Worm (Caenorhabditis elegans) whole organism, L4 larva: ENCODE measurements around the gene Y116A8A.7.
"Not testable (repeated sequence)": the region's sequence is repeated elsewhere in the genome, so short reads cannot be mapped to it uniquely, and the experiment has no call there.

Source experiments
- F44E2.7 ChIP-seq: fragments of 200-800 bp; sonication (Bioruptor generic); IDR thresholded peaks from 2 replicates; pipeline ENCODE4 v2.1.2; 2022; ENCODE audit warnings: missing genetic modification characterization, missing compliant biosample characterization
- F49E8.2 ChIP-seq: sonication (generic microtip); optimal IDR thresholded peaks from 2 replicates; lab custom pipeline; 2016; ENCODE audit warnings: missing compliant biosample characterization, mild to moderate bottlenecking, missing genetic modification characterization, borderline replicate concordance
- dpl-1 ChIP-seq: fragments of 150-350 bp; optimal IDR thresholded peaks from 2 replicates; lab custom pipeline; 2014; ENCODE audit warnings: missing biosample characterization, missing genetic modification reagents, missing genetic modification characterization
- mdl-1 ChIP-seq, 2 experiments: fragments of 150-350 bp in 1 of 2; sonication (generic microtip) in 1 of 2; optimal IDR thresholded peaks; 2 replicates each; lab custom pipeline; 2014 to 2017; ENCODE audit warnings: missing biosample characterization in 2 of 2, missing genetic modification characterization in 2 of 2
- mep-1 ChIP-seq: fragments of 150-350 bp; sonication (generic microtip); optimal IDR thresholded peaks from 3 replicates; lab custom pipeline; 2014; ENCODE audit warnings: missing biosample characterization, missing genetic modification characterization
- nhr-102 ChIP-seq: sonication (generic microtip); optimal IDR thresholded peaks from 2 replicates; lab custom pipeline; 2016; ENCODE audit warnings: mild to moderate bottlenecking, missing genetic modification characterization, moderate library complexity, missing compliant biosample characterization
- nhr-237 ChIP-seq: sonication (generic microtip); optimal IDR thresholded peaks from 2 replicates; lab custom pipeline; 2017; ENCODE audit warnings: missing biosample characterization, missing genetic modification characterization
- nhr-28 ChIP-seq: fragments of 150-350 bp; optimal IDR thresholded peaks from 2 replicates; lab custom pipeline; 2014; ENCODE audit warnings: missing biosample characterization, missing genetic modification characterization
- nhr-77 ChIP-seq: fragments of 150-350 bp; optimal IDR thresholded peaks from 2 replicates; lab custom pipeline; 2014; ENCODE audit warnings: missing biosample characterization, missing genetic modification characterization
- skn-1 ChIP-seq: fragments of 150-350 bp; optimal IDR thresholded peaks from 2 replicates; lab custom pipeline; 2014; ENCODE audit warnings: missing biosample characterization, missing genetic modification characterization
- spr-1 ChIP-seq: sonication (generic microtip); optimal IDR thresholded peaks from 2 replicates; lab custom pipeline; 2016; ENCODE audit warnings: mild to moderate bottlenecking, missing genetic modification characterization, missing compliant biosample characterization
- tag-97 ChIP-seq: fragments of 200-800 bp; sonication (Bioruptor generic); IDR thresholded peaks from 2 replicates; pipeline ENCODE4 v1.3.6; 2022; ENCODE audit warnings: missing genetic modification characterization, missing compliant biosample characterization
- unc-62 ChIP-seq, 3 experiments: fragments of 150-350 bp in 1 of 3; sonication (generic microtip); optimal IDR thresholded peaks in 2 of 3; peaks in 1 of 3; 1 replicate in 1 of 3; 2 replicates in 2 of 3; lab custom pipeline; 2014 to 2017; ENCODE audit warnings: missing biosample characterization in 3 of 3, missing genetic modification characterization in 3 of 3, missing genetic modification reagents in 3 of 3, missing genotype in 1 of 3
- zag-1 ChIP-seq: fragments of 150-350 bp; optimal IDR thresholded peaks from 2 replicates; lab custom pipeline; 2014; ENCODE audit warnings: missing biosample characterization, missing genetic modification characterization

DNA sequence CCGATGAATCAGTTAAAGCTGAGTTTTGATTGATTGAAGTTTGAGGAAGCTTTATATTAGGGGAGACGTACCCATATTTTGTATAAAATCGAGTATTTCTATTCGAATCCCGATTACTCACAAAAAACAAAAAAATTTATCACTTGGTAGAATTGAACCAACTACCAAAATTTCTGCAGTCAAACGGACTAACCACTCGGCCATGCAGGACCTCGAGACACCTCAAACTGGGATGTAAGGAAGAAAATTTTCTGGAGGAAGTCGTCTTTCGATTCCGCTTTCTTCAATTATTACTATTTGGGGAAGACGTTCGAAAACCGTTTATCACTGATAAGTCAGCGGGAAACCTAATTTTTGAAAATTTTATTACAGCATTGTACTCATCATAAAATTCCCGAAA lies 13.6 kb downstream of the Y116A8A.7 start:
- TF ChIP-seq nhr-77 (tag; lab: Kevin White, UChicago); tag-97; mdl-1 (tag; optimal IDR thresholded peaks at IDR 0.05; lab: Kevin White, UChicago); nhr-237; nhr-28 (tag; lab: Kevin White, UChicago); mep-1 (tag; lab: Kevin White, UChicago); skn-1 (tag; lab: Kevin White, UChicago); zag-1; F44E2.7 (GFP tag; lab: Robert Waterston, UW); F49E8.2; dpl-1; spr-1 (tag; lab: Kevin White, UChicago); unc-62 (GFP tag; optimal IDR thresholded peaks at IDR 0.05 in 1 of 2; lab: Kevin White, UChicago); unc-62 (tag; optimal IDR thresholded peaks at IDR 0.05; lab: Kevin White, UChicago); nhr-102: not testable (repeated sequence)
